Fruit fly (Drosophila melanogaster) whole organism, embryonic: ENCODE measurements around the gene Pex2.

Experiments used
- Bgb ChIP-seq: fragments of 200-800 bp; sonication (Bioruptor generic); IDR thresholded peaks from 2 replicates; pipeline ENCODE4 v1.3.6; 2022; ENCODE audit warnings: missing biosample characterization, missing genetic modification characterization; ENCODE audit not compliant: partially characterized antibody
- CG10366 ChIP-seq: fragments of 200-800 bp; sonication (Bioruptor generic); IDR thresholded peaks from 2 replicates; pipeline ENCODE4 v1.3.6; 2022; ENCODE audit warnings: missing biosample characterization, missing genetic modification characterization
- CG11085 ChIP-seq: fragments of 200-800 bp; sonication (Bioruptor generic); IDR thresholded peaks from 2 replicates; pipeline ENCODE4 v1.3.6; 2022; ENCODE audit warnings: missing biosample characterization, missing genetic modification characterization
- CG11695 ChIP-seq: fragments of 200-800 bp; sonication (Bioruptor generic); IDR thresholded peaks from 3 replicates; pipeline ENCODE4 v1.3.6; 2022; ENCODE audit warnings: missing biosample characterization, missing genetic modification characterization
- CG12236 ChIP-seq: fragments of 200-800 bp; sonication (Bioruptor generic); optimal IDR thresholded peaks from 2 replicates; lab custom pipeline; 2016; ENCODE audit warnings: missing biosample characterization, missing genetic modification characterization
- CG1529 ChIP-seq: fragments of 200-800 bp; sonication (Bioruptor generic); optimal IDR thresholded peaks from 3 replicates; lab custom pipeline; 2018; ENCODE audit warnings: missing biosample characterization, missing genetic modification characterization
- CG15514 ChIP-seq: fragments of 200-800 bp; sonication (Bioruptor generic); optimal IDR thresholded peaks from 3 replicates; lab custom pipeline; 2017; ENCODE audit warnings: missing biosample characterization, missing genetic modification characterization, mild to moderate bottlenecking, moderate library complexity, missing genetic modification reagents
- CG17612 ChIP-seq: fragments of 200-800 bp; sonication (Bioruptor generic); IDR thresholded peaks from 2 replicates; pipeline ENCODE4 v1.3.6; 2022; ENCODE audit warnings: missing biosample characterization, missing genetic modification characterization
- CG2120 ChIP-seq: fragments of 200-800 bp; sonication (Bioruptor generic); optimal IDR thresholded peaks from 3 replicates; lab custom pipeline; 2016; ENCODE audit warnings: missing biosample characterization, missing genetic modification characterization
- CG2129 ChIP-seq: fragments of 200-800 bp; sonication (Bioruptor generic); IDR thresholded peaks from 2 replicates; pipeline ENCODE4 v1.3.6; 2022; ENCODE audit warnings: missing biosample characterization, missing genetic modification characterization; ENCODE audit not compliant: partially characterized antibody
- CG2199 ChIP-seq: fragments of 200-800 bp; sonication (Bioruptor generic); IDR thresholded peaks from 3 replicates; pipeline ENCODE4 v1.3.6; 2022; ENCODE audit warnings: missing biosample characterization, missing genetic modification characterization
- CG3065 ChIP-seq: fragments of 200-800 bp; sonication (Bioruptor generic); optimal IDR thresholded peaks from 2 replicates; lab custom pipeline; 2016; ENCODE audit warnings: missing biosample characterization, missing genetic modification characterization
- CG32532 ChIP-seq: fragments of 200-800 bp; sonication (Bioruptor generic); IDR thresholded peaks from 2 replicates; pipeline ENCODE4 v1.3.6; 2022; ENCODE audit warnings: missing biosample characterization, missing genetic modification characterization
- CG4328 ChIP-seq: fragments of 200-800 bp; sonication (Bioruptor generic); optimal IDR thresholded peaks from 3 replicates; lab custom pipeline; 2017; ENCODE audit warnings: missing biosample characterization, missing genetic modification reagents, missing genetic modification characterization
- CG6272 ChIP-seq: fragments of 200-800 bp; sonication (Bioruptor generic); IDR thresholded peaks from 2 replicates; pipeline ENCODE4 v1.3.6; 2022; ENCODE audit warnings: missing biosample characterization, missing genetic modification characterization
- CG6683 ChIP-seq: fragments of 200-800 bp; sonication (Bioruptor generic); optimal IDR thresholded peaks from 2 replicates; lab custom pipeline; 2017; ENCODE audit warnings: missing biosample characterization, mild to moderate bottlenecking, missing genetic modification characterization, missing genetic modification reagents
- CG7786 ChIP-seq: fragments of 200-800 bp; sonication (Bioruptor generic); optimal IDR thresholded peaks from 2 replicates; lab custom pipeline; 2016; ENCODE audit warnings: missing biosample characterization, missing genetic modification characterization
- CG8089 ChIP-seq: fragments of 200-800 bp; sonication (Bioruptor generic); optimal IDR thresholded peaks from 3 replicates; lab custom pipeline; 2016; ENCODE audit warnings: missing biosample characterization, missing genetic modification characterization
- CG8478 ChIP-seq: fragments of >200 bp; optimal IDR thresholded peaks from 2 replicates; lab custom pipeline; 2018
- CG9876 ChIP-seq: fragments of 200-800 bp; sonication (Bioruptor generic); optimal IDR thresholded peaks from 2 replicates; lab custom pipeline; 2016; ENCODE audit warnings: missing biosample characterization, missing genetic modification characterization
- CTCF ChIP-seq: fragments of 200-800 bp; sonication (Bioruptor generic); optimal IDR thresholded peaks from 2 replicates; lab custom pipeline; 2017; ENCODE audit warnings: missing biosample characterization, mild to moderate bottlenecking, missing genetic modification characterization, moderate library complexity
- D ChIP-seq, 2 experiments: fragments of 200-800 bp in 1 of 2; fragments of >200 bp in 1 of 2; sonication (Bioruptor generic) in 1 of 2; optimal IDR thresholded peaks; 2 replicates in 1 of 2; 3 replicates in 1 of 2; lab custom pipeline; 2017; ENCODE audit warnings: mild to moderate bottlenecking in 1 of 2, missing biosample characterization in 1 of 2, missing genetic modification characterization in 1 of 2, missing genetic modification reagents in 1 of 2
- Dbx ChIP-seq: fragments of 200-800 bp; sonication (Bioruptor generic); IDR thresholded peaks from 3 replicates; pipeline ENCODE4 v1.3.6; 2022; ENCODE audit warnings: missing biosample characterization, missing genetic modification characterization
- Dfd ChIP-seq, 2 experiments: fragments of >200 bp; optimal IDR thresholded peaks; 2 replicates each; lab custom pipeline; 2017; ENCODE audit warnings: missing biosample characterization in 2 of 2, missing genetic modification characterization in 2 of 2
- Dip2 ChIP-seq: fragments of 200-800 bp; sonication (Bioruptor generic); IDR thresholded peaks from 2 replicates; pipeline ENCODE4 v1.3.6; 2022; ENCODE audit warnings: missing biosample characterization, missing genetic modification characterization
- ERR ChIP-seq: fragments of 200-800 bp; sonication (Bioruptor generic); optimal IDR thresholded peaks from 2 replicates; lab custom pipeline; 2016; ENCODE audit warnings: missing biosample characterization, missing genetic modification characterization
- Gug ChIP-seq: fragments of 200-800 bp; sonication (Bioruptor generic); IDR thresholded peaks from 4 replicates; pipeline ENCODE4 v1.3.6; 2022; ENCODE audit warnings: missing biosample characterization, missing genetic modification characterization
- Hey ChIP-seq: fragments of 200-800 bp; sonication (Bioruptor generic); optimal IDR thresholded peaks from 3 replicates; lab custom pipeline; 2018; ENCODE audit warnings: missing biosample characterization, mild to moderate bottlenecking, missing genetic modification characterization
- Hr39 ChIP-seq: fragments of >200 bp; optimal IDR thresholded peaks from 2 replicates; lab custom pipeline; 2017
- Lim3 ChIP-seq: fragments of 200-800 bp; sonication (Bioruptor generic); IDR thresholded peaks from 2 replicates; pipeline ENCODE4 v1.3.6; 2022; ENCODE audit warnings: missing biosample characterization, missing genetic modification characterization
- Med ChIP-seq: fragments of 200-800 bp; sonication (Bioruptor generic); peaks from one replicate; lab custom pipeline; 2016; ENCODE audit warnings: missing biosample characterization, missing genetic modification characterization, mild to moderate bottlenecking, inconsistent platforms, moderate library complexity
- Myb ChIP-seq: fragments of 200-800 bp; sonication (Bioruptor generic); optimal IDR thresholded peaks from 2 replicates; lab custom pipeline; 2016; ENCODE audit warnings: missing biosample characterization, missing genetic modification characterization
- bbx ChIP-seq: fragments of 200-800 bp; sonication (Bioruptor generic); IDR thresholded peaks from 2 replicates; pipeline ENCODE4 v1.3.6; 2022; ENCODE audit warnings: missing biosample characterization, missing genetic modification characterization; ENCODE audit not compliant: partially characterized antibody
- bigmax ChIP-seq: fragments of 200-800 bp; sonication (Bioruptor generic); optimal IDR thresholded peaks from 2 replicates; lab custom pipeline; 2018; ENCODE audit warnings: missing biosample characterization, mild to moderate bottlenecking, missing genetic modification characterization
- caup ChIP-seq: fragments of 200-800 bp; sonication (Bioruptor generic); optimal IDR thresholded peaks from 3 replicates; lab custom pipeline; 2017; ENCODE audit warnings: missing biosample characterization, mild to moderate bottlenecking, missing genetic modification characterization, moderate library complexity; ENCODE audit not compliant: severe bottlenecking
- cwo ChIP-seq: fragments of 200-800 bp; sonication (Bioruptor generic); optimal IDR thresholded peaks from 3 replicates; lab custom pipeline; 2017; ENCODE audit warnings: missing biosample characterization, missing genetic modification characterization, mild to moderate bottlenecking, moderate library complexity, missing genetic modification reagents
- dysf ChIP-seq: fragments of 200-800 bp; sonication (Bioruptor generic); IDR thresholded peaks from 3 replicates; pipeline ENCODE4 v1.3.6; 2022; ENCODE audit warnings: missing biosample characterization, missing genetic modification characterization
- ind ChIP-seq: fragments of 200-800 bp; sonication (Bioruptor generic); optimal IDR thresholded peaks from 3 replicates; lab custom pipeline; 2016; ENCODE audit warnings: missing biosample characterization, missing genetic modification characterization
- kah ChIP-seq: fragments of 200-800 bp; sonication (Bioruptor generic); optimal IDR thresholded peaks from 2 replicates; lab custom pipeline; 2018; ENCODE audit warnings: missing biosample characterization, mild to moderate bottlenecking, missing genetic modification characterization
- lilli ChIP-seq: fragments of 200-800 bp; sonication (Bioruptor generic); optimal IDR thresholded peaks from 3 replicates; lab custom pipeline; 2016; ENCODE audit warnings: missing biosample characterization, missing genetic modification characterization
- luna ChIP-seq: fragments of 200-800 bp; sonication (Bioruptor generic); optimal IDR thresholded peaks from 2 replicates; lab custom pipeline; 2016; ENCODE audit warnings: missing biosample characterization, missing genetic modification characterization
- odd ChIP-seq: fragments of 200-800 bp; sonication (Bioruptor generic); optimal IDR thresholded peaks from 2 replicates; lab custom pipeline; 2017; ENCODE audit warnings: missing biosample characterization, mild to moderate bottlenecking, missing genetic modification characterization
- p53 ChIP-seq: fragments of 200-800 bp; sonication (Bioruptor generic); optimal IDR thresholded peaks from 2 replicates; lab custom pipeline; 2016; ENCODE audit warnings: missing biosample characterization, missing genetic modification characterization
- pb ChIP-seq: fragments of 200-800 bp; sonication (Bioruptor generic); optimal IDR thresholded peaks from 3 replicates; lab custom pipeline; 2016; ENCODE audit warnings: missing biosample characterization, missing genetic modification characterization
- schlank ChIP-seq: fragments of 200-800 bp; sonication (Bioruptor generic); optimal IDR thresholded peaks from 2 replicates; lab custom pipeline; 2018; ENCODE audit warnings: missing biosample characterization, mild to moderate bottlenecking, missing genetic modification characterization
- seq ChIP-seq: fragments of 200-800 bp; sonication (Bioruptor generic); IDR thresholded peaks from 2 replicates; pipeline ENCODE4 v1.3.6; 2022; ENCODE audit warnings: missing biosample characterization, missing genetic modification characterization
- sna ChIP-seq: fragments of 200-800 bp; sonication (Bioruptor generic); IDR thresholded peaks from 2 replicates; pipeline ENCODE4 v1.3.6; 2022; ENCODE audit warnings: missing biosample characterization, missing genetic modification characterization; ENCODE audit not compliant: partially characterized antibody
- stc ChIP-seq: fragments of 200-800 bp; sonication (Bioruptor generic); IDR thresholded peaks from 2 replicates; pipeline ENCODE4 v1.3.6; 2022; ENCODE audit warnings: missing biosample characterization, missing genetic modification characterization
- unpg ChIP-seq: fragments of 200-800 bp; sonication (Bioruptor generic); optimal IDR thresholded peaks from 3 replicates; lab custom pipeline; 2018; ENCODE audit warnings: missing biosample characterization, mild to moderate bottlenecking, missing genetic modification characterization, moderate library complexity
- vnd ChIP-seq: fragments of 200-800 bp; sonication (Bioruptor generic); IDR thresholded peaks from 3 replicates; pipeline ENCODE4 v1.3.6; 2022; ENCODE audit warnings: missing biosample characterization, missing genetic modification characterization; ENCODE audit not compliant: partially characterized antibody
- wdn ChIP-seq: fragments of 200-800 bp; sonication (Bioruptor generic); IDR thresholded peaks from 2 replicates; pipeline ENCODE4 v1.3.6; 2022; ENCODE audit warnings: missing biosample characterization, missing genetic modification characterization

Pex2 gene

DNA sequence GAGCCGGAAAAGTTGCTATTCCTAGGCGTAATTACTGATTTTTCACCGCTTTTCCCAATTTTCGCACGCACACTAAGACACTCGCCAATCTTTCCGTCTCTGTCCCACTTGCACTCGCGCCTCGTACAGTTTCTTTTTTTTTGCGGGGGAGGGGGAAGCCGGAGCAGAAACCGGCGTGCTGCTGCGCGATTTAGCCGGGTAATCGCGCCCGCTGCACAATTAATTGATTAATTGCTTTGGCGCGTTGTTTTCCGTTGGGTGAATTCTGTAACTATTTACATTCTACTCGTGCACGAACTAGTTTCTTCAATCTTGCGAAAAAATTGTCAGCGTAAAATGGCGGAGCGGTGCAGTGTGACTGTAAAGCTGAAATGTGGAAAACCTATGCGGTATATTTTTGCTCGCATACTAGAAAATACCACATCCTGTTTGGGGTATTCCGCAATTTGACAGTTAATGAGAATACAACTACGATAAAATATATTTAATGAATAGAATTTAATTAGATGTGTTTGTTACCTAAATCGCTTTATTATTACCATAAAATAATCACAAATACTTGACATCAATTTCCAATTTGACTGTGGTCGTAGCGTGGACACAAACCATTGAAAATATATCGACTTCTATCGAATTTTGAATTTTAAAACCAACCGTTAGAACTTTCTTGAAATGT lies 23.6 kb upstream of the Pex2 start, which contains the start of gene Cpsf6:
Gene Cpsf6, minus strand, starts transcription at position 362 of the 676 bp plus-strand sequence.
- TF ChIP-seq caup (GFP tag; lab: Kevin White, UChicago) (peak; percentile 16), kah (GFP tag; lab: Kevin White, UChicago) (no peak), p53 (no peak), Bgb (GFP tag; lab: Robert Waterston, UW) (peak; percentile 31; the same call in 1 of the 2 replicates), D (optimal IDR thresholded peaks at IDR 0.05; lab: Kevin White, UChicago) (no peak), D (GFP tag; optimal IDR thresholded peaks at IDR 0.05; lab: Kevin White, UChicago) (peak; percentile 30), stc (no peak), CG6683 (GFP tag; lab: Kevin White, UChicago) (no peak), Hey (tag; lab: Kevin White, UChicago) (peak; percentile 29), odd (GFP tag; lab: Kevin White, UChicago) (no peak), CG2199 (GFP tag; lab: Robert Waterston, UW) (no peak), CG4328 (GFP tag; lab: Kevin White, UChicago) (peak; percentile 42), Myb (peak; percentile 94), CG17612 (GFP tag; lab: Robert Waterston, UW) (no peak), CG9876 (GFP tag; lab: Kevin White, UChicago) (no peak), CG2129 (GFP tag; lab: Robert Waterston, UW) (no peak), Dbx (GFP tag; lab: Robert Waterston, UW) (0 out of 3 replicates have a peak, but pooled peaks have one; percentile 51), CG7786 (GFP tag; lab: Kevin White, UChicago) (no peak), CG3065 (GFP tag; lab: Kevin White, UChicago) (peak; percentile 1), seq (GFP tag; lab: Robert Waterston, UW) (no peak), CTCF (peak; percentile 4), vnd (GFP tag; lab: Robert Waterston, UW) (no peak), Lim3 (GFP tag; lab: Robert Waterston, UW) (no peak), Hr39 (lab: Kevin White, UChicago) (no peak), unpg (peak; percentile 80), pb (GFP tag; lab: Kevin White, UChicago) (no peak), CG8478 (lab: Kevin White, UChicago) (peak; percentile 88), ind (GFP tag; lab: Kevin White, UChicago) (peak; percentile 56), Med (peak; percentile 50), bbx (GFP tag; lab: Robert Waterston, UW) (no peak), CG12236 (GFP tag; lab: Kevin White, UChicago) (no peak), CG11085 (GFP tag; lab: Robert Waterston, UW) (no peak), Dfd (GFP tag; optimal IDR thresholded peaks at IDR 0.05; lab: Kevin White, UChicago) (no peak), wdn (GFP tag; lab: Robert Waterston, UW) (no peak), CG1529 (GFP tag; lab: Kevin White, UChicago) (peak; percentile 3), lilli (peak; percentile 67), Gug (no peak), CG32532 (GFP tag; lab: Robert Waterston, UW) (peak; percentile 72), Dip2 (GFP tag; lab: Robert Waterston, UW) (no peak), ERR (GFP tag; lab: Kevin White, UChicago) (no peak), cwo (GFP tag; lab: Kevin White, UChicago) (no peak), CG15514 (GFP tag; lab: Kevin White, UChicago) (peak; percentile 80), CG8089 (GFP tag; lab: Kevin White, UChicago) (peak; percentile 25), CG10366 (GFP tag; lab: Robert Waterston, UW) (peak; percentile 77), CG6272 (GFP tag; lab: Robert Waterston, UW) (0 out of 2 replicates have a peak, but pooled peaks have one; percentile 11), CG11695 (GFP tag; lab: Robert Waterston, UW) (peak; percentile 60; the same call in 2 of the 3 replicates), schlank (tag; lab: Kevin White, UChicago) (no peak), CG2120 (GFP tag; lab: Kevin White, UChicago) (peak; percentile 70), sna (GFP tag; lab: Robert Waterston, UW) (no peak), bigmax (GFP tag; lab: Kevin White, UChicago) (no peak), dysf (peak; percentile 71; the same call in 2 of the 3 replicates), luna (GFP tag; lab: Kevin White, UChicago) (no peak)
